Worm (Caenorhabditis elegans) whole organism, L4/young adult: ENCODE results near the gene spp-21.

Experiments
- W03F9.2 ChIP-seq: fragments of 150-350 bp; optimal IDR thresholded peaks from 2 replicates; lab custom pipeline; 2014; ENCODE audit warnings: missing biosample characterization, missing genetic modification characterization
- him-1 ChIP-seq: sonication (generic microtip); optimal IDR thresholded peaks from 2 replicates; lab custom pipeline; 2016; ENCODE audit warnings: missing genotype, missing genetic modification reagents, missing genetic modification characterization, missing compliant biosample characterization

DNA sequence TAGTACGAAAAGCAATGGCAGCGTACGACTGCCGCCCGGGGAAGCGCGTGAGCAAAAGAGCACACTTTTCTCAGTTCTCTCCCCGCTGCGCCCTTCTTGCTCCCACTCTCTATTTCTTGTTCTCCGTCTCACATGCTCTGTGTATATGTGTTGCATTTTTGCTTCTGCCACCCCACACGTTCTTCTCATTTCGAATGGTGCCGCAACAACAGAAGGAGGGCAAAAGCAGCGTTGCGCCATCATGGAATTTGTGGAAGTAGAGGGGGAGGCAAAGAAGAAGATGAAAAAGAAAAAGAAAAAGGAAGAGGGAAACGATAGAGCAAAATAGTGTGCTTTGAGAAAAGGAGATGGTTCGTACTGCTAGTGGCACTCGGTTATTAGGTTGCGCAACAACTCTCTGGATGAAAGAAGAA, 22.6 kb upstream of the spp-21 start:
- TF ChIP-seq him-1 (peak; percentile 91), W03F9.2 (tag; lab: Kevin White, UChicago) (no peak)
